Worm (Caenorhabditis elegans) whole organism, L4 larva: ENCODE data around the gene chil-21.
A peak's percentile ranks its signal among the peaks of the same experiment; 100 is the strongest.

ENCODE experiments used
- F26F4.8 ChIP-seq: fragments of 200-800 bp; sonication (Bioruptor generic); conservative IDR thresholded peaks from 2 replicates; pipeline ENCODE4 v1.3.6; 2022; ENCODE audit warnings: missing genetic modification characterization, missing compliant biosample characterization
- F44E2.7 ChIP-seq: fragments of 200-800 bp; sonication (Bioruptor generic); IDR thresholded peaks from 2 replicates; pipeline ENCODE4 v2.1.2; 2022; ENCODE audit warnings: missing genetic modification characterization, missing compliant biosample characterization
- R02D3.7 ChIP-seq: fragments of 150-350 bp; sonication (generic microtip); optimal IDR thresholded peaks from 3 replicates; lab custom pipeline; 2014; ENCODE audit warnings: missing biosample characterization, missing genetic modification characterization
- Y48G9A.11 ChIP-seq: fragments of 200-800 bp; sonication (Bioruptor generic); IDR thresholded peaks from 2 replicates; pipeline ENCODE4 v1.3.6; 2022; ENCODE audit warnings: missing genetic modification reagents, missing genetic modification characterization, missing compliant biosample characterization
- aha-1 ChIP-seq: fragments of 150-350 bp; peaks from one replicate; lab custom pipeline; 2014; ENCODE audit warnings: missing biosample characterization, missing genetic modification characterization
- aly-2 ChIP-seq: sonication (generic microtip); optimal IDR thresholded peaks from 2 replicates; lab custom pipeline; 2018; ENCODE audit warnings: missing biosample characterization, missing genetic modification characterization
- ama-1 ChIP-seq: fragments of 150-350 bp; optimal IDR thresholded peaks from 2 replicates; lab custom pipeline; 2014; ENCODE audit warnings: inconsistent platforms, mixed read lengths
- arid-1 ChIP-seq: fragments of 200-800 bp; sonication (Bioruptor generic); conservative IDR thresholded peaks from 2 replicates; pipeline ENCODE4 v1.3.6; 2022; ENCODE audit warnings: missing genetic modification reagents, missing genetic modification characterization, missing compliant biosample characterization
- ceh-82 ChIP-seq: sonication (generic microtip); optimal IDR thresholded peaks from 2 replicates; lab custom pipeline; 2017; ENCODE audit warnings: missing biosample characterization, missing genetic modification characterization
- ctbp-1 ChIP-seq: fragments of 200-800 bp; sonication (Bioruptor generic); IDR thresholded peaks from 2 replicates; pipeline ENCODE4 v1.3.6; 2022; ENCODE audit warnings: missing genetic modification reagents, missing genetic modification characterization, missing compliant biosample characterization
- daf-16 ChIP-seq, 3 experiments: sonication (generic microtip); optimal IDR thresholded peaks; 2 replicates each; lab custom pipeline; 2016 to 2017; ENCODE audit warnings: missing genetic modification characterization in 3 of 3, missing genetic modification reagents in 3 of 3, mild to moderate bottlenecking in 2 of 3, missing compliant biosample characterization in 2 of 3, missing biosample characterization in 1 of 3, moderate library complexity in 1 of 3
- daf-19 ChIP-seq: fragments of 200-800 bp; sonication (Bioruptor generic); conservative IDR thresholded peaks from 2 replicates; pipeline ENCODE4 v1.3.6; 2022; ENCODE audit warnings: missing genetic modification characterization, missing compliant biosample characterization
- dmd-6 ChIP-seq: fragments of 200-800 bp; sonication (Bioruptor generic); IDR thresholded peaks from 2 replicates; pipeline ENCODE4 v1.3.6; 2022; ENCODE audit warnings: missing genetic modification reagents, missing genetic modification characterization, missing compliant biosample characterization
- dmd-8 ChIP-seq: fragments of 200-800 bp; sonication (Bioruptor generic); IDR thresholded peaks from 2 replicates; pipeline ENCODE4 v1.3.6; 2022; ENCODE audit warnings: missing genetic modification characterization, missing compliant biosample characterization
- dmd-9 ChIP-seq: fragments of 200-800 bp; sonication (Bioruptor generic); IDR thresholded peaks from 2 replicates; pipeline ENCODE4 v1.3.6; 2022; ENCODE audit warnings: missing genetic modification reagents, missing genetic modification characterization, missing compliant biosample characterization
- egl-43 ChIP-seq: fragments of 200-800 bp; sonication (Bioruptor generic); IDR thresholded peaks from 2 replicates; pipeline ENCODE4 v1.3.6; 2022; ENCODE audit warnings: missing genetic modification reagents, missing genetic modification characterization, missing compliant biosample characterization
- fkh-10 ChIP-seq: fragments of 150-350 bp; optimal IDR thresholded peaks from 2 replicates; lab custom pipeline; 2014; ENCODE audit warnings: missing biosample characterization, missing genetic modification reagents, missing genetic modification characterization
- fos-1 ChIP-seq: fragments of 150-350 bp; optimal IDR thresholded peaks from 2 replicates; lab custom pipeline; 2014; ENCODE audit warnings: missing biosample characterization, missing genetic modification characterization
- gei-8 ChIP-seq: fragments of 200-800 bp; sonication (Bioruptor generic); optimal IDR thresholded peaks from 2 replicates; lab custom pipeline; 2018; ENCODE audit warnings: mild to moderate bottlenecking, missing genetic modification characterization, missing compliant biosample characterization
- hif-1 ChIP-seq, 2 experiments: sonication (generic microtip); optimal IDR thresholded peaks; 2 replicates each; lab custom pipeline; 2016 to 2017; ENCODE audit warnings: missing compliant biosample characterization in 2 of 2, missing genetic modification characterization in 2 of 2, missing genetic modification reagents in 2 of 2, missing genotype in 2 of 2, mild to moderate bottlenecking in 1 of 2
- hlh-11 ChIP-seq: fragments of 200-800 bp; sonication (Bioruptor generic); optimal IDR thresholded peaks from 2 replicates; lab custom pipeline; 2018; ENCODE audit warnings: mild to moderate bottlenecking, missing genetic modification characterization, missing compliant biosample characterization
- hlh-30 ChIP-seq: sonication (generic microtip); optimal IDR thresholded peaks from 2 replicates; lab custom pipeline; 2017; ENCODE audit warnings: antibody characterized with exemption, mild to moderate bottlenecking, missing genetic modification characterization, missing compliant biosample characterization; ENCODE audit not compliant: insufficient read depth
- lin-29 ChIP-seq: fragments of 200-800 bp; sonication (Bioruptor generic); IDR thresholded peaks from 2 replicates; pipeline ENCODE4 v1.3.6; 2022; ENCODE audit warnings: missing genetic modification reagents, missing genetic modification characterization, missing compliant biosample characterization
- lin-39 ChIP-seq: fragments of 150-350 bp; optimal IDR thresholded peaks from 2 replicates; lab custom pipeline; 2014; ENCODE audit warnings: missing biosample characterization, missing genetic modification reagents, missing genetic modification characterization
- lir-3 ChIP-seq: sonication (generic microtip); optimal IDR thresholded peaks from 2 replicates; lab custom pipeline; 2016; ENCODE audit warnings: mild to moderate bottlenecking, missing genetic modification characterization, missing compliant biosample characterization
- lsy-2 ChIP-seq, 2 experiments: fragments of 150-350 bp in 1 of 2; sonication (generic microtip) in 1 of 2; optimal IDR thresholded peaks; 2 replicates each; lab custom pipeline; 2014 to 2017; ENCODE audit warnings: missing biosample characterization in 2 of 2, missing genetic modification characterization in 2 of 2
- mdl-1 ChIP-seq, 2 experiments: fragments of 150-350 bp in 1 of 2; sonication (generic microtip) in 1 of 2; optimal IDR thresholded peaks; 2 replicates each; lab custom pipeline; 2014 to 2017; ENCODE audit warnings: missing biosample characterization in 2 of 2, missing genetic modification characterization in 2 of 2
- mep-1 ChIP-seq: fragments of 150-350 bp; sonication (generic microtip); optimal IDR thresholded peaks from 3 replicates; lab custom pipeline; 2014; ENCODE audit warnings: missing biosample characterization, missing genetic modification characterization
- mes-2 ChIP-seq: sonication (generic microtip); optimal IDR thresholded peaks from 2 replicates; lab custom pipeline; 2016; ENCODE audit warnings: missing genotype, mild to moderate bottlenecking, missing genetic modification characterization, missing compliant biosample characterization; ENCODE audit not compliant: poor library complexity, severe bottlenecking
- mxl-3 ChIP-seq: fragments of 200-800 bp; sonication (Bioruptor generic); optimal IDR thresholded peaks from 2 replicates; lab custom pipeline; 2018; ENCODE audit warnings: mild to moderate bottlenecking, missing genetic modification characterization, missing compliant biosample characterization
- nhr-111 ChIP-seq: fragments of 200-800 bp; sonication (Bioruptor generic); optimal IDR thresholded peaks from 2 replicates; lab custom pipeline; 2018; ENCODE audit warnings: mild to moderate bottlenecking, missing genetic modification characterization, missing compliant biosample characterization
- nhr-28 ChIP-seq: fragments of 150-350 bp; optimal IDR thresholded peaks from 2 replicates; lab custom pipeline; 2014; ENCODE audit warnings: missing biosample characterization, missing genetic modification characterization
- nhr-42 ChIP-seq: fragments of 200-800 bp; sonication (Bioruptor generic); IDR thresholded peaks from 2 replicates; pipeline ENCODE4 v1.3.6; 2022; ENCODE audit warnings: missing genetic modification characterization, missing compliant biosample characterization
- nhr-48 ChIP-seq: sonication (generic microtip); optimal IDR thresholded peaks from 2 replicates; lab custom pipeline; 2016; ENCODE audit warnings: mild to moderate bottlenecking, missing genetic modification characterization, missing compliant biosample characterization
- nhr-6 ChIP-seq: fragments of 150-350 bp; optimal IDR thresholded peaks from 2 replicates; lab custom pipeline; 2014; ENCODE audit warnings: missing biosample characterization, missing genetic modification characterization
- pha-4 ChIP-seq, 2 experiments: fragments of 150-350 bp in 1 of 2; fragments of 200-800 bp in 1 of 2; sonication (Bioruptor generic) in 1 of 2; IDR thresholded peaks in 1 of 2; optimal IDR thresholded peaks in 1 of 2; 2 replicates each; pipeline versions ENCODE4 v1.3.6 to Lab custom; 2014 to 2022; ENCODE audit warnings: missing genetic modification characterization in 2 of 2, missing genetic modification reagents in 2 of 2, missing biosample characterization in 1 of 2, missing compliant biosample characterization in 1 of 2
- php-3 ChIP-seq: fragments of 200-800 bp; sonication (Bioruptor generic); IDR thresholded peaks from 2 replicates; pipeline ENCODE4 v1.3.6; 2022; ENCODE audit warnings: missing genetic modification reagents, missing genetic modification characterization, missing compliant biosample characterization
- pqm-1 ChIP-seq: sonication (generic microtip); optimal IDR thresholded peaks from 2 replicates; lab custom pipeline; 2017; ENCODE audit warnings: missing biosample characterization, missing genetic modification characterization
- set-16 ChIP-seq: fragments of 200-800 bp; sonication (Bioruptor generic); IDR thresholded peaks from 2 replicates; pipeline ENCODE4 v1.3.6; 2022; ENCODE audit warnings: missing genetic modification reagents, missing genetic modification characterization, missing compliant biosample characterization
- tra-1 ChIP-seq: fragments of 200-800 bp; sonication (Bioruptor generic); IDR thresholded peaks from 2 replicates; pipeline ENCODE4 v1.3.6; 2022; ENCODE audit warnings: missing genetic modification reagents, missing genetic modification characterization, missing compliant biosample characterization
- unc-62 ChIP-seq, 3 experiments: fragments of 150-350 bp in 1 of 3; sonication (generic microtip); optimal IDR thresholded peaks in 2 of 3; peaks in 1 of 3; 1 replicate in 1 of 3; 2 replicates in 2 of 3; lab custom pipeline; 2014 to 2017; ENCODE audit warnings: missing biosample characterization in 3 of 3, missing genetic modification characterization in 3 of 3, missing genetic modification reagents in 3 of 3, missing genotype in 1 of 3
- vab-7 ChIP-seq: fragments of 200-800 bp; sonication (Bioruptor generic); IDR thresholded peaks from 2 replicates; pipeline ENCODE4 v1.3.6; 2022; ENCODE audit warnings: missing genetic modification reagents, missing genetic modification characterization, missing compliant biosample characterization
- ztf-11 ChIP-seq: fragments of 150-350 bp; optimal IDR thresholded peaks from 2 replicates; lab custom pipeline; 2014; ENCODE audit warnings: missing biosample characterization, missing genetic modification characterization
- ztf-7 ChIP-seq: fragments of 150-350 bp; optimal IDR thresholded peaks from 2 replicates; lab custom pipeline; 2014; ENCODE audit warnings: missing biosample characterization, missing genetic modification characterization

The chil-21 gene

ce11 chrII:9497309-9497708 is 35.5 kb upstream of the chil-21 start:
- TF ChIP-seq nhr-48 (no peak), set-16 (no peak), ctbp-1 (peak; percentile 52; the same call in 1 of the 2 replicates), Y48G9A.11 (no peak), nhr-42 (no peak), ztf-7 (tag; lab: Kevin White, UChicago) (no peak), R02D3.7 (tag; lab: Kevin White, UChicago) (no peak), ama-1 (lab: Kevin White, UChicago) (no peak), lin-29 (GFP tag; lab: Robert Waterston, UW) (no peak), mxl-3 (GFP tag; lab: Kevin White, UChicago) (no peak), lir-3 (tag; lab: Kevin White, UChicago) (no peak), F26F4.8 (GFP tag; lab: Robert Waterston, UW) (no peak), lsy-2 (tag; optimal IDR thresholded peaks at IDR 0.05; lab: Kevin White, UChicago) (peak in 1 of 2 experiments; percentile 14), daf-19 (no peak), arid-1 (GFP tag; lab: Robert Waterston, UW) (no peak), mep-1 (tag; lab: Kevin White, UChicago) (peak; percentile 25), F44E2.7 (GFP tag; lab: Robert Waterston, UW) (no peak)

ce11 chrII:9493242-9494058 is 31.7 kb upstream of the chil-21 start:
- peak; percentile 30 for TF ChIP-seq hlh-11 (tag; lab: Kevin White, UChicago)
- peak; percentile 93 for TF ChIP-seq aha-1 (tag; lab: Kevin White, UChicago)
- TF ChIP-seq fos-1: no peak
- no peak for TF ChIP-seq ctbp-1
- TF ChIP-seq unc-62 (GFP tag; optimal IDR thresholded peaks at IDR 0.05 in 1 of 2; lab: Kevin White, UChicago): peak in 1 of 2 experiments; percentile 59
- TF ChIP-seq unc-62 (tag; optimal IDR thresholded peaks at IDR 0.05; lab: Kevin White, UChicago): no peak
- TF ChIP-seq tra-1 (GFP tag; lab: Robert Waterston, UW): 0 out of 2 replicates have a peak, but pooled peaks have one; percentile 61
- peak; percentile 97 for TF ChIP-seq nhr-48
- TF ChIP-seq gei-8: peak; percentile 5
- peak in 1 of 2 experiments; percentile 25 for TF ChIP-seq mdl-1 (tag; optimal IDR thresholded peaks at IDR 0.05; lab: Kevin White, UChicago)
- TF ChIP-seq aly-2: no peak
- TF ChIP-seq hlh-30 (tag; lab: Kevin White, UChicago): peak; percentile 56
- peak; percentile 31 for TF ChIP-seq nhr-28 (tag; lab: Kevin White, UChicago)
- no peak for TF ChIP-seq fkh-10 (GFP tag; lab: Kevin White, UChicago)
- peak; percentile 46 for TF ChIP-seq dmd-6 (GFP tag; lab: Robert Waterston, UW)

- TF ChIP-seq hif-1 (tag; optimal IDR thresholded peaks at IDR 0.05; lab: Kevin White, UChicago) (no peak), lin-39 (tag; lab: Kevin White, UChicago) (no peak), unc-62 (GFP tag; optimal IDR thresholded peaks at IDR 0.05 in 1 of 2; lab: Kevin White, UChicago) (peak in 1 of 2 experiments; percentile 72), unc-62 (tag; optimal IDR thresholded peaks at IDR 0.05; lab: Kevin White, UChicago) (no peak), nhr-6 (tag; lab: Kevin White, UChicago) (peak; percentile 77), ceh-82 (tag; lab: Kevin White, UChicago) (no peak), dmd-8 (GFP tag; lab: Robert Waterston, UW) (0 out of 2 replicates have a peak, but pooled peaks have one; percentile 27), lir-3 (tag; lab: Kevin White, UChicago) (no peak), mep-1 (tag; lab: Kevin White, UChicago) (no peak), dmd-9 (GFP tag; lab: Robert Waterston, UW) (no peak), daf-16 (GFP tag; optimal IDR thresholded peaks at IDR 0.05; lab: Kevin White, UChicago) (no peak), daf-16 (tag; optimal IDR thresholded peaks at IDR 0.05; lab: Kevin White, UChicago) (peak; percentile 11), ztf-11 (no peak), aha-1 (tag; lab: Kevin White, UChicago) (no peak), vab-7 (GFP tag; lab: Robert Waterston, UW) (no peak), lsy-2 (tag; optimal IDR thresholded peaks at IDR 0.05; lab: Kevin White, UChicago) (no peak), dmd-6 (GFP tag; lab: Robert Waterston, UW) (no peak), pqm-1 (tag; lab: Kevin White, UChicago) (no peak), ctbp-1 (no peak), php-3 (GFP tag; lab: Robert Waterston, UW) (no peak), mes-2 (tag; lab: Kevin White, UChicago) (peak; percentile 5), nhr-111 (GFP tag; lab: Kevin White, UChicago) (no peak), pha-4 (GFP tag; IDR thresholded peaks at IDR 0.05; lab: Robert Waterston, UW) (no peak), pha-4 (tag; optimal IDR thresholded peaks at IDR 0.05; lab: Kevin White, UChicago) (no peak), nhr-42 (no peak), nhr-28 (tag; lab: Kevin White, UChicago) (no peak), egl-43 (GFP tag; lab: Robert Waterston, UW) (no peak)
Measured at ce11 chrII:9491045-9491444, 29.3 kb upstream of the chil-21 start.
